Fruit fly (Drosophila melanogaster) whole organism, embryonic: ENCODE data around the gene CG4629.
A peak's percentile ranks its signal among the peaks of the same experiment; 100 is the strongest.

ENCODE experiments used
- Blimp-1 ChIP-seq: fragments of 200-800 bp; sonication (Bioruptor generic); optimal IDR thresholded peaks from 3 replicates; lab custom pipeline; 2018; ENCODE audit warnings: missing biosample characterization, missing genetic modification characterization, mild to moderate bottlenecking, moderate library complexity, missing genetic modification reagents
- CG10267 ChIP-seq: fragments of 200-800 bp; sonication (Bioruptor generic); optimal IDR thresholded peaks from 2 replicates; lab custom pipeline; 2018; ENCODE audit warnings: missing biosample characterization, mild to moderate bottlenecking, missing genetic modification characterization, moderate library complexity
- CG11504 ChIP-seq: fragments of 200-800 bp; sonication (Bioruptor generic); optimal IDR thresholded peaks from 3 replicates; lab custom pipeline; 2019; ENCODE audit warnings: missing biosample characterization, mild to moderate bottlenecking, missing genetic modification characterization, moderate library complexity
- CG11696 ChIP-seq: fragments of 200-800 bp; sonication (Bioruptor generic); IDR thresholded peaks from 2 replicates; pipeline ENCODE4 v1.3.6; 2022; ENCODE audit warnings: missing biosample characterization, missing genetic modification characterization
- CG12236 ChIP-seq: fragments of 200-800 bp; sonication (Bioruptor generic); optimal IDR thresholded peaks from 2 replicates; lab custom pipeline; 2016; ENCODE audit warnings: missing biosample characterization, missing genetic modification characterization
- CG12391 ChIP-seq: fragments of 200-800 bp; sonication (Bioruptor generic); optimal IDR thresholded peaks from 3 replicates; lab custom pipeline; 2018; ENCODE audit warnings: missing biosample characterization, mild to moderate bottlenecking, missing genetic modification characterization, moderate library complexity
- CG13424 ChIP-seq: fragments of 200-800 bp; sonication (Bioruptor generic); optimal IDR thresholded peaks from 2 replicates; lab custom pipeline; 2019; ENCODE audit warnings: missing biosample characterization, mild to moderate bottlenecking, missing genetic modification characterization, moderate library complexity
- CG14710 ChIP-seq: fragments of 200-800 bp; sonication (Bioruptor generic); optimal IDR thresholded peaks from 3 replicates; lab custom pipeline; 2019; ENCODE audit warnings: missing biosample characterization, mild to moderate bottlenecking, missing genetic modification characterization, moderate library complexity
- CG15601 ChIP-seq: fragments of 200-800 bp; sonication (Bioruptor generic); optimal IDR thresholded peaks from 3 replicates; lab custom pipeline; 2019; ENCODE audit warnings: missing biosample characterization, mild to moderate bottlenecking, missing genetic modification characterization, moderate library complexity
- CG15696 ChIP-seq: fragments of 200-800 bp; sonication (Bioruptor generic); optimal IDR thresholded peaks from 2 replicates; lab custom pipeline; 2019; ENCODE audit warnings: missing biosample characterization, mild to moderate bottlenecking, missing genetic modification characterization, moderate library complexity
- CG1603 ChIP-seq: fragments of 200-800 bp; sonication (Bioruptor generic); optimal IDR thresholded peaks from 2 replicates; lab custom pipeline; 2019; ENCODE audit warnings: missing biosample characterization, mild to moderate bottlenecking, missing genetic modification characterization, moderate library complexity
- CG17359 ChIP-seq: fragments of 200-800 bp; sonication (Bioruptor generic); optimal IDR thresholded peaks from 3 replicates; lab custom pipeline; 2018; ENCODE audit warnings: missing biosample characterization, mild to moderate bottlenecking, missing genetic modification characterization, moderate library complexity
- CG17612 ChIP-seq: fragments of 200-800 bp; sonication (Bioruptor generic); IDR thresholded peaks from 2 replicates; pipeline ENCODE4 v1.3.6; 2022; ENCODE audit warnings: missing biosample characterization, missing genetic modification characterization
- CG17829 ChIP-seq: fragments of 200-800 bp; optimal IDR thresholded peaks from 2 replicates; lab custom pipeline; 2019; ENCODE audit warnings: missing biosample characterization, mild to moderate bottlenecking, missing genetic modification characterization, moderate library complexity
- CG18599 ChIP-seq: fragments of 200-800 bp; sonication (Bioruptor generic); optimal IDR thresholded peaks from 3 replicates; lab custom pipeline; 2017; ENCODE audit warnings: missing biosample characterization, missing genetic modification characterization, mild to moderate bottlenecking, moderate library complexity, missing genetic modification reagents
- CG18619 ChIP-seq: fragments of 200-800 bp; sonication (Bioruptor generic); optimal IDR thresholded peaks from 3 replicates; lab custom pipeline; 2017; ENCODE audit warnings: missing biosample characterization, mild to moderate bottlenecking, missing genetic modification characterization
- CG2678 ChIP-seq: fragments of 200-800 bp; sonication (Bioruptor generic); optimal IDR thresholded peaks from 3 replicates; lab custom pipeline; 2019; ENCODE audit warnings: missing biosample characterization, mild to moderate bottlenecking, missing genetic modification characterization, moderate library complexity
- CG32772 ChIP-seq: fragments of 200-800 bp; sonication (Bioruptor generic); IDR thresholded peaks from 2 replicates; pipeline ENCODE4 v1.3.6; 2022; ENCODE audit warnings: missing biosample characterization, missing genetic modification characterization
- CG42726 ChIP-seq: fragments of 200-800 bp; sonication (Bioruptor generic); IDR thresholded peaks from 2 replicates; pipeline ENCODE4 v1.3.6; 2022; ENCODE audit warnings: missing biosample characterization, missing genetic modification characterization; ENCODE audit not compliant: partially characterized antibody
- CG4707 ChIP-seq: fragments of 200-800 bp; sonication (Bioruptor generic); optimal IDR thresholded peaks from 2 replicates; lab custom pipeline; 2018; ENCODE audit warnings: missing biosample characterization, mild to moderate bottlenecking, missing genetic modification characterization, moderate library complexity
- CG6654 ChIP-seq: fragments of 200-800 bp; sonication (Bioruptor generic); optimal IDR thresholded peaks from 2 replicates; lab custom pipeline; 2017; ENCODE audit warnings: missing biosample characterization, mild to moderate bottlenecking, missing genetic modification characterization
- CG7839 ChIP-seq: fragments of 200-800 bp; sonication (Bioruptor generic); optimal IDR thresholded peaks from 3 replicates; lab custom pipeline; 2018; ENCODE audit warnings: missing biosample characterization, mild to moderate bottlenecking, missing genetic modification characterization, moderate library complexity
- CG8765 ChIP-seq: fragments of 200-800 bp; sonication (Bioruptor generic); IDR thresholded peaks from 2 replicates; pipeline ENCODE4 v1.3.6; 2022; ENCODE audit warnings: missing biosample characterization, missing genetic modification characterization
- CG9727 ChIP-seq: fragments of 200-800 bp; sonication (Bioruptor generic); optimal IDR thresholded peaks from 3 replicates; lab custom pipeline; 2017; ENCODE audit warnings: missing biosample characterization, mild to moderate bottlenecking, missing genetic modification characterization
- Dbx ChIP-seq: fragments of 200-800 bp; sonication (Bioruptor generic); IDR thresholded peaks from 3 replicates; pipeline ENCODE4 v1.3.6; 2022; ENCODE audit warnings: missing biosample characterization, missing genetic modification characterization
- Dfd ChIP-seq, 2 experiments: fragments of >200 bp; optimal IDR thresholded peaks; 2 replicates each; lab custom pipeline; 2017; ENCODE audit warnings: missing biosample characterization in 2 of 2, missing genetic modification characterization in 2 of 2
- Ets65A ChIP-seq: fragments of 200-800 bp; sonication (Bioruptor generic); peaks from one replicate; lab custom pipeline; 2016; ENCODE audit warnings: missing biosample characterization, missing genetic modification characterization
- H15 ChIP-seq: fragments of 200-800 bp; sonication (Bioruptor generic); IDR thresholded peaks from 3 replicates; pipeline ENCODE4 v1.3.6; 2022; ENCODE audit warnings: missing biosample characterization, missing genetic modification characterization
- MBD-R2 ChIP-seq: fragments of 200-800 bp; sonication (Bioruptor generic); IDR thresholded peaks from 2 replicates; pipeline ENCODE4 v1.3.6; 2022; ENCODE audit warnings: missing biosample characterization, missing genetic modification characterization
- Med ChIP-seq: fragments of 200-800 bp; sonication (Bioruptor generic); peaks from one replicate; lab custom pipeline; 2016; ENCODE audit warnings: missing biosample characterization, missing genetic modification characterization, mild to moderate bottlenecking, inconsistent platforms, moderate library complexity
- NFAT ChIP-seq: fragments of 200-800 bp; sonication (Bioruptor generic); IDR thresholded peaks from 2 replicates; pipeline ENCODE4 v1.3.6; 2022; ENCODE audit warnings: missing biosample characterization, missing genetic modification characterization
- PHDP ChIP-seq: fragments of 200-800 bp; sonication (Bioruptor generic); optimal IDR thresholded peaks from 3 replicates; lab custom pipeline; 2018; ENCODE audit warnings: missing biosample characterization, mild to moderate bottlenecking, missing genetic modification characterization, moderate library complexity
- Sox100B ChIP-seq: fragments of 200-800 bp; sonication (Bioruptor generic); optimal IDR thresholded peaks from 3 replicates; lab custom pipeline; 2018; ENCODE audit warnings: missing biosample characterization, mild to moderate bottlenecking, missing genetic modification characterization
- Taf1 ChIP-seq: fragments of 200-800 bp; sonication (Bioruptor generic); IDR thresholded peaks from 2 replicates; pipeline ENCODE4 v1.3.6; 2022; ENCODE audit warnings: missing biosample characterization, missing genetic modification characterization
- Vsx1 ChIP-seq: fragments of 200-800 bp; sonication (Bioruptor generic); optimal IDR thresholded peaks from 2 replicates; lab custom pipeline; 2017; ENCODE audit warnings: missing biosample characterization, mild to moderate bottlenecking, missing genetic modification characterization, missing genetic modification reagents
- bab2 ChIP-seq: fragments of 200-800 bp; sonication (Bioruptor generic); optimal IDR thresholded peaks from 2 replicates; lab custom pipeline; 2016; ENCODE audit warnings: missing biosample characterization, missing genetic modification characterization
- bsh ChIP-seq, 2 experiments: fragments of 200-800 bp; sonication (Bioruptor generic); optimal IDR thresholded peaks; 2 replicates each; lab custom pipeline; 2017 to 2018; ENCODE audit warnings: mild to moderate bottlenecking in 2 of 2, missing biosample characterization in 2 of 2, missing genetic modification characterization in 2 of 2, moderate library complexity in 1 of 2
- dmrt99B ChIP-seq: fragments of 200-800 bp; sonication (Bioruptor generic); optimal IDR thresholded peaks from 2 replicates; lab custom pipeline; 2018; ENCODE audit warnings: missing biosample characterization, mild to moderate bottlenecking, missing genetic modification characterization, moderate library complexity
- dysf ChIP-seq: fragments of 200-800 bp; sonication (Bioruptor generic); IDR thresholded peaks from 3 replicates; pipeline ENCODE4 v1.3.6; 2022; ENCODE audit warnings: missing biosample characterization, missing genetic modification characterization
- gcm ChIP-seq: fragments of 200-800 bp; sonication (Bioruptor generic); optimal IDR thresholded peaks from 2 replicates; lab custom pipeline; 2019; ENCODE audit warnings: missing biosample characterization, mild to moderate bottlenecking, missing genetic modification characterization, moderate library complexity
- gsb-n ChIP-seq: fragments of 200-800 bp; sonication (Bioruptor generic); optimal IDR thresholded peaks from 3 replicates; lab custom pipeline; 2018; ENCODE audit warnings: missing biosample characterization, mild to moderate bottlenecking, missing genetic modification characterization
- her ChIP-seq: fragments of 200-800 bp; sonication (Bioruptor generic); optimal IDR thresholded peaks from 2 replicates; lab custom pipeline; 2016; ENCODE audit warnings: missing biosample characterization, missing genetic modification characterization
- lola ChIP-seq, 3 experiments: fragments of >200 bp in 2 of 3; fragments of 200-800 bp in 1 of 3; sonication (Bioruptor generic) in 1 of 3; optimal IDR thresholded peaks; 2 replicates each; lab custom pipeline; 2017 to 2019; ENCODE audit warnings: missing biosample characterization in 3 of 3, missing genetic modification characterization in 3 of 3, mild to moderate bottlenecking in 1 of 3, moderate library complexity in 1 of 3
- mirr ChIP-seq: fragments of 200-800 bp; sonication (Bioruptor generic); optimal IDR thresholded peaks from 3 replicates; lab custom pipeline; 2018; ENCODE audit warnings: missing biosample characterization, mild to moderate bottlenecking, missing genetic modification characterization
- tna ChIP-seq: fragments of 200-800 bp; sonication (Bioruptor generic); IDR thresholded peaks from 2 replicates; pipeline ENCODE4 v1.3.6; 2022; ENCODE audit warnings: missing biosample characterization, missing genetic modification characterization; ENCODE audit not compliant: partially characterized antibody
- wdn ChIP-seq: fragments of 200-800 bp; sonication (Bioruptor generic); IDR thresholded peaks from 2 replicates; pipeline ENCODE4 v1.3.6; 2022; ENCODE audit warnings: missing biosample characterization, missing genetic modification characterization
- zfh1 ChIP-seq: fragments of 200-800 bp; sonication (Bioruptor generic); IDR thresholded peaks from 3 replicates; pipeline ENCODE4 v1.3.6; 2022; ENCODE audit warnings: missing biosample characterization, missing genetic modification characterization

Gene CG4629

DNA sequence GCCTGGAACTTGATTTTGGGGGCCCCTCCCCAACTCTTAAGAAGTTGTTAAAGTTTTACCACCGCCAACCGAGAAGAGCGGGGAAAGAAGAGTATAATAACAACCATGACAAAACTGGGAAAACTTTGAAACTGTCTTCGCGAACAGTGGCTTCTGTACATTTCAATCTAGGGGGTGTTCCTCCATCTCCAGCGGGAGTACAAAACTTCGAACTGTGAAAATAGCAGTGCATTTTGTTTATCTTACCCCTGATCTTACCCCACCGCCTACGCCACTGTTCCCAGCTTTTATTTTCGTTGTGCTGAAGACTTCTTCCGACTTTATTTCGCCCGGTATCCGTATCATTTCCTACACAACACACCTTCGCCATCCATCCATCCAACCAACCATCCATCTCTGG, 31.4 kb downstream of the CG4629 start (continued):
- TF ChIP-seq CG12236 (no peak), her (GFP tag; lab: Kevin White, UChicago) (no peak)

DNA sequence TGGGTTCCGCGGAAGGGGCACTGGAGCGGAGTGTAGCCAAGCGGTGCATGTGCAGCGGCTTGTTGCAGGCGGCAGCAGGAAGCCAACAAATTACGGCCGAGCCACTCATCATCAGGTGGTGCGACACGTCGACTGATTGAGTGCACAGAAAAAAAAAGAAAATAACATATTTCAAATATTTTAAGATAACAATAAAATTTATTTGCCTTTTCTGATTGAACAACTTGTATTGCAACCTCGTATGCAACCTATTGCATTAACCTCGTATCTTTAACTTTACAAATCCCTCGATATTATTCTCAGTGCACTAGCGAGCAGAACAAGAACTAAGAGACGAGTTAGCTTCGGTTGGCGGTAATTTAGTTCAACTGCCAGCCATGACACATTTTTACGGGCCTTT, 32.0 kb downstream of the CG4629 start:
- TF ChIP-seq CG17829 (tag; lab: Kevin White, UChicago) (peak; percentile 48), CG42726 (GFP tag; lab: Robert Waterston, UW) (no peak), CG9727 (GFP tag; lab: Kevin White, UChicago) (peak; percentile 45), Blimp-1 (GFP tag; lab: Kevin White, UChicago) (peak; percentile 64), mirr (GFP tag; lab: Kevin White, UChicago) (no peak), CG17612 (GFP tag; lab: Robert Waterston, UW) (no peak), CG15696 (peak; percentile 37), CG18619 (no peak), Med (peak; percentile 72), CG13424 (tag; lab: Kevin White, UChicago) (peak; percentile 14), bab2 (peak; percentile 14), gcm (GFP tag; lab: Kevin White, UChicago) (peak; percentile 27), CG17359 (tag; lab: Kevin White, UChicago) (peak; percentile 29), zfh1 (GFP tag; lab: Robert Waterston, UW) (peak; percentile 61; the same call in 1 of the 3 replicates), her (GFP tag; lab: Kevin White, UChicago) (no peak), tna (GFP tag; lab: Robert Waterston, UW) (no peak), Taf1 (GFP tag; lab: Robert Waterston, UW) (no peak), NFAT (GFP tag; lab: Robert Waterston, UW) (no peak), CG2678 (tag; lab: Kevin White, UChicago) (peak; percentile 32), wdn (GFP tag; lab: Robert Waterston, UW) (no peak), CG14710 (tag; lab: Kevin White, UChicago) (peak; percentile 56), CG10267 (tag; lab: Kevin White, UChicago) (peak; percentile 15), CG4707 (no peak), CG1603 (peak; percentile 50), Ets65A (GFP tag; lab: Kevin White, UChicago) (peak; percentile 60), H15 (0 out of 3 replicates have a peak, but pooled peaks have one; percentile 31), CG11696 (GFP tag; lab: Robert Waterston, UW) (0 out of 2 replicates have a peak, but pooled peaks have one; percentile 28), CG32772 (GFP tag; lab: Robert Waterston, UW) (peak; percentile 41; the same call in 1 of the 2 replicates), dysf (GFP tag; lab: Robert Waterston, UW) (peak; percentile 53; the same call in 1 of the 3 replicates), CG8765 (GFP tag; lab: Robert Waterston, UW) (peak; percentile 51), CG12391 (tag; lab: Kevin White, UChicago) (peak; percentile 56), Vsx1 (GFP tag; lab: Kevin White, UChicago) (no peak), bsh (GFP tag; optimal IDR thresholded peaks at IDR 0.05; lab: Kevin White, UChicago) (peak; percentile 14 to 77), Dfd (GFP tag; optimal IDR thresholded peaks at IDR 0.05; lab: Kevin White, UChicago) (no peak), dmrt99B (peak; percentile 28), CG11504 (tag; lab: Kevin White, UChicago) (peak; percentile 40), MBD-R2 (peak; percentile 11; the same call in 1 of the 2 replicates), CG6654 (GFP tag; lab: Kevin White, UChicago) (no peak), PHDP (tag; lab: Kevin White, UChicago) (peak; percentile 18), CG7839 (tag; lab: Kevin White, UChicago) (peak; percentile 39), Dbx (GFP tag; lab: Robert Waterston, UW) (no peak), CG18599 (GFP tag; lab: Kevin White, UChicago) (peak; percentile 29), Sox100B (GFP tag; lab: Kevin White, UChicago) (no peak), CG15601 (tag; lab: Kevin White, UChicago) (peak; percentile 32), gsb-n (tag; lab: Kevin White, UChicago) (peak; percentile 31), lola (GFP tag; optimal IDR thresholded peaks at IDR 0.05; lab: Kevin White, UChicago) (peak in 1 of 3 experiments; percentile 42)
